Fruit fly (Drosophila melanogaster): Measurements from ENCODE around the gene raw.

DNA sequence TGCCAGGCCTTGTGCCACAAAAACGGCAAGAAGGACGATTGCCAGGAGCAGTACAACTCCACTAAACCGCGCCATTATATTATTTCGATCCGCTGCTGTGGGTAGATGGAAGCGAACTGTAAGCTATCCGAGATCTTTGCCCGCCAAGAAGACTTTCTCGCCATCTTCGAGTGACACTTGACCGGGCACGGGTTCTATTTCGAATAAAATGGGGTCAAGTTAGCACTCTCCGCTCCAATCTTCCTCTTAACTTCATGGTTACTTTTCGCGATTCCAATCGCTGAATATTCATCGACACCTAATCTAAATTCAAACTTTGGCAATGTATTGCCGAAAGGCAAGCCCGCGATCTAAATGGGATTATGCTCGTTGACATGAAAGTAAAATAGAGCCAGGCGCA lies 56.2 kb downstream of the raw start, which contains the start of gene CG9289:
- TF ChIP-seq psq (optimal IDR thresholded peaks at IDR 0.05) = no peak
- TF ChIP-seq Sin3A (optimal IDR thresholded peaks at IDR 0.05) = no peak
- no peak for TF ChIP-seq h (optimal IDR thresholded peaks at IDR 0.05)
